Worm (Caenorhabditis elegans): ENCODE measurements around the gene zfp-1.

DNA sequence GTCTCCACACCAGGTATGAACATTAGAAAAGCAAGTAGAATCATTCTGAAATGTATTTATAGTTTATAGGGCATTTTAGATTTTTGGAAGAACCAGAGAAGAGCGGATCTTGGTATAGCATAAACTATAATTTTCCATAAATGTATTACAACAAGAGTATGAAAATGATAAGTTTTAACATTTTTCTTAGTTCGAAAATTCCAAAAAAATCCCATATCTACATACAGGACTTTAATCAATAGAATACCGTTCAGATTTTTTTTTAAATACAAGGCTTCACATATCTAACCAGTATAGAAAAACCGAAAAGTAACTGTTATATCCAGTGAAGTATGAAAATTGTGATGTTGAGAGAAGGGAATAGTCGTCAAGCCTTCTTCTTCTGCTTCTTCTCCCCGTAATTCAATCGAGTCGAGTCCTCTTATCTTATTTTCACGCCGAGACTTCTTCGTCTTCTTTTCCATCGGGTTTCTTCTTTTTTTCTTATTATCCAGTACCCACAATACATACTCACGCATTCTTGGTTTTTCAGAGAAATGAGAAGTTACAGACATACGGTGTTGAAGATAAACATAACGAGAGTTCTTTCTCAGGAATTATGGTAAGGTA is 47.4 kb upstream of the zfp-1 start, which contains the start of gene ZK370.6:
- TF ChIP-seq zip-4 (GFP tag; optimal IDR thresholded peaks at IDR 0.05), result no peak
- TF ChIP-seq pqm-1 (tag; optimal IDR thresholded peaks at IDR 0.05), result no peak
- TF ChIP-seq ces-1 (GFP tag; optimal IDR thresholded peaks at IDR 0.05), result no peak
- TF ChIP-seq fkh-10 (GFP tag; optimal IDR thresholded peaks at IDR 0.05), result no peak
- no peak for TF ChIP-seq ztf-11 (tag; optimal IDR thresholded peaks at IDR 0.05)
- no peak for TF ChIP-seq nhr-28 (tag; optimal IDR thresholded peaks at IDR 0.05)
- TF ChIP-seq elt-2 (tag; optimal IDR thresholded peaks at IDR 0.05), result no peak
- TF ChIP-seq alr-1 (tag; optimal IDR thresholded peaks at IDR 0.05; ENCODE audit: borderline replicate concordance), result no peak
